Fruit fly (Drosophila melanogaster) whole organism, pupa: ENCODE measurements around the gene CG32756.

Experiments used
- CG10348 ChIP-seq: fragments of 200-800 bp; sonication (Bioruptor generic); IDR thresholded peaks from 2 replicates; pipeline ENCODE4 v1.3.6; 2022; ENCODE audit warnings: missing biosample characterization, missing genetic modification characterization
- CG12605 ChIP-seq: fragments of 200-800 bp; sonication (Bioruptor generic); IDR thresholded peaks from 2 replicates; pipeline ENCODE4 v1.3.6; 2022; ENCODE audit warnings: missing biosample characterization, missing genetic modification characterization
- CG13204 ChIP-seq: fragments of 200-800 bp; sonication (Bioruptor generic); optimal IDR thresholded peaks from 2 replicates; lab custom pipeline; 2018; ENCODE audit warnings: missing biosample characterization, mild to moderate bottlenecking, missing genetic modification characterization, moderate library complexity
- CG14655 ChIP-seq: fragments of 200-800 bp; sonication (Bioruptor generic); optimal IDR thresholded peaks from 3 replicates; lab custom pipeline; 2017; ENCODE audit warnings: mild to moderate bottlenecking, missing biosample characterization, missing genetic modification reagents, missing genetic modification characterization
- CG15710 ChIP-seq: fragments of 200-800 bp; sonication (Bioruptor generic); optimal IDR thresholded peaks from 2 replicates; lab custom pipeline; 2018; ENCODE audit warnings: missing biosample characterization, mild to moderate bottlenecking, missing genetic modification characterization, moderate library complexity
- CG17806 ChIP-seq: fragments of 200-800 bp; sonication (Bioruptor generic); optimal IDR thresholded peaks from 2 replicates; lab custom pipeline; 2018; ENCODE audit warnings: missing biosample characterization, mild to moderate bottlenecking, missing genetic modification characterization, moderate library complexity
- CG32121 ChIP-seq: fragments of 200-800 bp; sonication (Bioruptor generic); IDR thresholded peaks from 2 replicates; pipeline ENCODE4 v1.3.6; 2022; ENCODE audit warnings: missing biosample characterization, missing genetic modification characterization
- CG34367 ChIP-seq: fragments of 200-800 bp; sonication (Bioruptor generic); optimal IDR thresholded peaks from 2 replicates; lab custom pipeline; 2018; ENCODE audit warnings: missing biosample characterization, mild to moderate bottlenecking, missing genetic modification characterization
- CG4496 ChIP-seq: fragments of 200-800 bp; sonication (Bioruptor generic); IDR thresholded peaks from 3 replicates; pipeline ENCODE4 v1.3.6; 2022; ENCODE audit warnings: missing biosample characterization, missing genetic modification characterization
- CG8159 ChIP-seq: fragments of 200-800 bp; sonication (Bioruptor generic); optimal IDR thresholded peaks from 3 replicates; lab custom pipeline; 2018; ENCODE audit warnings: missing biosample characterization, mild to moderate bottlenecking, missing genetic modification characterization, moderate library complexity
- CG8301 ChIP-seq: fragments of 200-800 bp; sonication (Bioruptor generic); optimal IDR thresholded peaks from 2 replicates; lab custom pipeline; 2018; ENCODE audit warnings: missing biosample characterization, mild to moderate bottlenecking, missing genetic modification characterization
- CG9948 ChIP-seq: fragments of 200-800 bp; sonication (Bioruptor generic); optimal IDR thresholded peaks from 2 replicates; lab custom pipeline; 2018; ENCODE audit warnings: missing biosample characterization, mild to moderate bottlenecking, missing genetic modification characterization, moderate library complexity
- D1 ChIP-seq: fragments of 200-800 bp; sonication (Bioruptor generic); optimal IDR thresholded peaks from 2 replicates; lab custom pipeline; 2018; ENCODE audit warnings: missing biosample characterization, mild to moderate bottlenecking, missing genetic modification characterization, moderate library complexity
- EcR ChIP-seq: fragments of 200-800 bp; sonication (Bioruptor generic); optimal IDR thresholded peaks from 3 replicates; lab custom pipeline; 2019; ENCODE audit warnings: missing biosample characterization, missing genetic modification characterization, mild to moderate bottlenecking, moderate library complexity, missing genetic modification reagents
- Ets98B ChIP-seq: fragments of 200-800 bp; sonication (Bioruptor generic); IDR thresholded peaks from 2 replicates; pipeline ENCODE4 v1.3.6; 2022; ENCODE audit warnings: missing biosample characterization, missing genetic modification characterization
- Pif1A ChIP-seq: fragments of 200-800 bp; sonication (Bioruptor generic); optimal IDR thresholded peaks from 3 replicates; lab custom pipeline; 2016; ENCODE audit warnings: missing biosample characterization, missing genetic modification characterization
- Pif1B ChIP-seq: fragments of 200-800 bp; sonication (Bioruptor generic); optimal IDR thresholded peaks from 3 replicates; lab custom pipeline; 2016; ENCODE audit warnings: missing biosample characterization, missing genetic modification characterization
- Snoo ChIP-seq: fragments of 200-800 bp; sonication (Bioruptor generic); optimal IDR thresholded peaks from 3 replicates; lab custom pipeline; 2017; ENCODE audit warnings: missing biosample characterization, mild to moderate bottlenecking, missing genetic modification characterization, inconsistent platforms
- fd96Ca ChIP-seq: fragments of 200-800 bp; sonication (Bioruptor generic); IDR thresholded peaks from 3 replicates; pipeline ENCODE4 v1.3.6; 2022; ENCODE audit warnings: missing biosample characterization, missing genetic modification characterization
- gl ChIP-seq: fragments of 200-800 bp; sonication (Bioruptor generic); optimal IDR thresholded peaks from 2 replicates; lab custom pipeline; 2018; ENCODE audit warnings: missing biosample characterization, mild to moderate bottlenecking, missing genetic modification characterization
- rn ChIP-seq: fragments of 200-800 bp; sonication (Bioruptor generic); IDR thresholded peaks from 2 replicates; pipeline ENCODE4 v1.3.6; 2022; ENCODE audit warnings: missing biosample characterization, missing genetic modification characterization

CG32756 gene

DNA sequence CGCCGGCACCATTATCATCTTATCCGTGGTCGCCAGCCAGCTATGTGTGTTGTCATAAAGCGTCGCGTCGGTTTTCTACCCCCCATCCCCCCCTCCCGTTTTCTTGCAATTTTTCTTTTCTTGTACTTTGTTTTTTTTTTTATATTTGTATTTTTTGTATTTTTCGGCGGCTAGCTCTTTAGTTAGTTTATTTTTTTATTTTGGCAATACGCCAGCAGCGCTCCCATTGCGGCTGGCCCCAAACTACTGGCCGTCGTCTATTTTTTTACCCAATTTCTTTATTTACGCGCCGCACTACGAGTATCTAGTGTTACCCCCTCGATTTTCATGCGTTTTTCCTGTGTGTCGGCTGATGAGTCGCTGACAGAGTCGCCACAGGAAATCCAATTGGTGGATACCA lies 35.9 kb downstream of the CG32756 start:
- peak; percentile 11; the same call in 1 of the 2 replicates for TF ChIP-seq CG12605 (GFP tag; lab: Robert Waterston, UW)
- TF ChIP-seq Snoo (tag; lab: Kevin White, UChicago) = no peak
- peak; percentile 50 for TF ChIP-seq Ets98B (GFP tag; lab: Robert Waterston, UW)
- peak; percentile 23; the same call in 1 of the 2 replicates for TF ChIP-seq CG32121 (GFP tag; lab: Robert Waterston, UW)
- TF ChIP-seq CG4496 = peak; percentile 26; the same call in 1 of the 3 replicates
- no peak for TF ChIP-seq D1 (tag; lab: Kevin White, UChicago)
- no peak for TF ChIP-seq fd96Ca

DNA sequence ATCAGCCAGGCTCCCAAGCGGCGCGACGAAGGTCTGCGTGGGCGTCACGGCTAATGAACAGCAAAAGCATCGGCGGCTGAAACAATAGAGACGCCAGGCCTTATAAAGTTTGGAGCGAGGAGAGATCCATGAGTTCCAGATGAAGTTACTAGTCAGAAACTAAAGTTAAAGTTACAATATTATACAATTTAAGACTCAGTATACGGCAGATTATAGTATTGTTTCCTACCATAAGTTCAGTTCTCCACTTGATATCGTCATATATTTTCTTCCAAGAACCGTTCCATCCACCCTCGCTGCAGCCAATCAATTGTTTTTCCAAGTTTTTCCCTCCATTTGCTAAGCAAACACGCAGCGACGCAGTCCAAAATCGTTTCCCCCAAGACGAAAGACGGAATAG lies 37.9 kb downstream of the CG32756 start:
- TF ChIP-seq EcR (GFP tag; lab: Kevin White, UChicago) = no peak
- no peak for TF ChIP-seq CG14655 (GFP tag; lab: Kevin White, UChicago)
- no peak for TF ChIP-seq fd96Ca

DNA sequence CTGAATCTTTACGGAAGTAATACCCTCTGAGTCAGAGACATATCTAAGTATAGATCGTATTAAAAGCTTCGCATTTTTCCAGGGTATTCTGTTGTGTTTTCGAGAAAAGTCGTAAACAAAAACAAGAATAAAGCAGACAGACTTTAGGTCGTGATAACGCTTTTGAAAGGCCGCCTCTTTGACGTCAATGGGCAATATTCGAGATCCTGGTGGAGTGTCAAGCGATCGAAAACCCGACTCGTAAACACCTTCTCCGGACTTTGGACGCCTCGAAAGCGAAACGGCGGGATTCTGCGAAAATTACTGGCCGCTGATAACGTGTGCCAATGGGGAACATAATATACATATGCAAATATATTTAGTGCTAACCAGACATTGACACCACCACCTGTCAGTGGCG lies 41.9 kb downstream of the CG32756 start:
- TF ChIP-seq gl (no peak), CG9948 (no peak), CG15710 (tag; lab: Kevin White, UChicago) (no peak), fd96Ca (no peak), CG34367 (tag; lab: Kevin White, UChicago) (no peak), CG10348 (no peak), CG32121 (GFP tag; lab: Robert Waterston, UW) (no peak), CG13204 (GFP tag; lab: Kevin White, UChicago) (no peak), CG12605 (GFP tag; lab: Robert Waterston, UW) (no peak), CG8301 (no peak), Snoo (tag; lab: Kevin White, UChicago) (no peak), Ets98B (GFP tag; lab: Robert Waterston, UW) (no peak), Pif1B (GFP tag; lab: Kevin White, UChicago) (no peak), CG14655 (GFP tag; lab: Kevin White, UChicago) (no peak), rn (GFP tag; lab: Robert Waterston, UW) (no peak), CG17806 (tag; lab: Kevin White, UChicago) (no peak), Pif1A (GFP tag; lab: Kevin White, UChicago) (no peak), CG8159 (no peak), CG4496 (no peak)

DNA sequence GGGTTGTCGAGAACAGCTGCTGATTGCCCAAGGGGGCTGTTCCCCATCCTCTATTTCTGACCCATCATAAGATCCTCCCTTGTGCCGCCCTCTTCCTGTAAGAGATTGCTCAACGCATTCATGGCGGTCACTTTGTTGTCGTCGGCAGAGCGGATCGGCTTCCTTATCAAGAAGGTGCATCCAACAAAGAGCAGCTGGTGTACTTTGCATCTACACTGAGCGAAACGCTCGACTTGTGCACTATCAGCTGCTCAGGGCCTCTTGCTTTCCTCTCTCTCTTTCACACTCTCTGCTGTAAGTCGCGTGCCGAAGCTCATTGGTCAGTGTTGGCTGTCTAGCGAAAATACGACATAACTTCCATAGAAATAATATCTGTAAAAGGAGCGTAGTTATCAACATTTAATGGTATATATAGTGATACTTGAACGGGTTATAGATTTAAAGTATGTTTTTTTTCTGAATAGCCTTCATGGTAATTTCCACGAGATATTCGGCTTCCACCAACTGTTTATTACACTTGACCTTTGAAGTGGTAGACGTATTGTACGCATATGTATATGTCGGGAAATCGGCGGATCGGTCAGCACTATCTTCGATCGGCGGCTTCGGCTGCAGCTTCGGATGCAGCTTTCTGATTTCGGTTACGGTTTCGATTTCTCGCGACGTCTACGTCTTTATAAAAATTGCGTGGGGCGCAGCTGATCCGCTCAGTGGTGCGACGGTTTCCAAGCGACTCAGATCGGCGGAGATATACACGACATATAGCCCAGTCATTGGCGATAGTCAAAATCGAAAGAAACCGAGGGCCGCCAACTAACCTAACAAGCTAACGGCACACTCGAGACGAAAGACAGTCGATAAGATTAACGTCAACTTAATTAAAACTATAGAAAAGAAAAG lies 42.9 kb downstream of the CG32756 start, which contains the start of gene CG5966:
TSS of gene CG5966 (plus strand) at position 704 of the 900 bp plus-strand sequence.
- peak; percentile 75 for TF ChIP-seq CG13204 (GFP tag; lab: Kevin White, UChicago)
- TF ChIP-seq Pif1A (GFP tag; lab: Kevin White, UChicago) = peak; percentile 35
- no peak for TF ChIP-seq CG17806 (tag; lab: Kevin White, UChicago)
- peak; percentile 84 for TF ChIP-seq CG12605 (GFP tag; lab: Robert Waterston, UW)
- TF ChIP-seq EcR (GFP tag; lab: Kevin White, UChicago) = no peak
- peak; percentile 37; the same call in 1 of the 3 replicates for TF ChIP-seq fd96Ca
- TF ChIP-seq CG15710 (tag; lab: Kevin White, UChicago) = no peak
- TF ChIP-seq CG34367 (tag; lab: Kevin White, UChicago) = peak; percentile 8
- no peak; the same call in 1 of the 2 replicates for TF ChIP-seq CG32121 (GFP tag; lab: Robert Waterston, UW)
- peak; percentile 18 for TF ChIP-seq CG8301
- TF ChIP-seq Ets98B (GFP tag; lab: Robert Waterston, UW) = peak; percentile 70
- TF ChIP-seq gl = peak; percentile 79
- no peak for TF ChIP-seq Pif1B (GFP tag; lab: Kevin White, UChicago)
- TF ChIP-seq D1 (tag; lab: Kevin White, UChicago) = no peak
- TF ChIP-seq Snoo (tag; lab: Kevin White, UChicago) = no peak
- TF ChIP-seq CG4496 = peak; percentile 72
- TF ChIP-seq rn (GFP tag; lab: Robert Waterston, UW) = no peak
- no peak for TF ChIP-seq CG9948
- TF ChIP-seq CG10348 = no peak
- TF ChIP-seq CG14655 (GFP tag; lab: Kevin White, UChicago) = peak; percentile 56
- TF ChIP-seq CG8159 = no peak

DNA sequence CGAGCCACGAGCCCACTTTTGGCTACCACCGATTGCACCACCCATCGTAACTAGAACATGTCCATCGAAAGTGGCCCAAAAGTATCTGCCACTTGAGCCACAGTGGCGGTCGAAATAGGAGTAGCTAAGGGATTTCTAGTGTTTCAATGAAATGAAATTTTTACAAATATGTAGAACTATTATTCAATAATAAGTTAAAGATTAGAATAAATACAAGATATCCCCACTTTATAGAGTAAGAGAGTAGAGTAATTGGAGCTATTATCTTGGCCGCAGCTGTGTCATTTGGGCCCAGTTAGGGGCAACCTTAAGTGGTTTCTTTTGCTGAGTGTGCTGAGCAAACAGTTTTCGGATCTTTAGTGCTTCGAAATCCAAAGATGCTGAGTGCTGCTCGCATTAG lies 43.9 kb downstream of the CG32756 start:
- TF ChIP-seq Ets98B (GFP tag; lab: Robert Waterston, UW) = no peak
- TF ChIP-seq CG13204 (GFP tag; lab: Kevin White, UChicago) = no peak
- no peak for TF ChIP-seq D1 (tag; lab: Kevin White, UChicago)
- no peak for TF ChIP-seq CG12605 (GFP tag; lab: Robert Waterston, UW)
- TF ChIP-seq CG4496 = peak; percentile 56; the same call in 1 of the 3 replicates
- peak; percentile 26 for TF ChIP-seq CG14655 (GFP tag; lab: Kevin White, UChicago)
- TF ChIP-seq CG17806 (tag; lab: Kevin White, UChicago) = no peak
- TF ChIP-seq CG15710 (tag; lab: Kevin White, UChicago) = no peak
- no peak for TF ChIP-seq gl
- TF ChIP-seq Pif1B (GFP tag; lab: Kevin White, UChicago) = no peak
- TF ChIP-seq CG10348 = no peak
- no peak for TF ChIP-seq CG32121 (GFP tag; lab: Robert Waterston, UW)

DNA sequence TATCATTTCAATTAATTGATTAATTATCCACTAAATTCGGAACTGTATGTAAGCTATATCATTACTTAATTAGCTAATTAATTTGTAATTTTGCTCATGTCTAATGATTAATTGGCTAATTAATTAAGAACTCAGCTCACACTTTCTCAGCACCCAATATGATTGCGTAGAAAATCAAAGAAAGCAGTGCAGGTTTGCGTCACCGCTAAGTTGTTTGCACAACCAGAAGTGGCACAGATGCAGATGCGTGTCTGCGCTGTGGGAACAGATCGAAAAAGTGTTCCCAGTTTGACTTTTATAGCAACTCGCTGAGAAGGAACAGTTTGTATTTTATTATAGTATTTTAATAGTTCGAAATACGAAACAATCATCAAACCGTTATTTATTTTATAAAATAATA lies 46.7 kb downstream of the CG32756 start:
- TF ChIP-seq D1 (tag; lab: Kevin White, UChicago) (peak; percentile 9), CG4496 (no peak)
